Fruit fly (Drosophila melanogaster) whole organism, embryonic: ENCODE results near the gene CheB38b.

ENCODE experiments used
- Atf6 ChIP-seq: fragments of 200-800 bp; sonication (Bioruptor generic); IDR thresholded peaks from 2 replicates; pipeline ENCODE4 v1.3.6; 2022; ENCODE audit warnings: missing biosample characterization, missing genetic modification characterization
- CG10209 ChIP-seq: fragments of 200-800 bp; sonication (Bioruptor generic); optimal IDR thresholded peaks from 3 replicates; lab custom pipeline; 2017; ENCODE audit warnings: missing biosample characterization, mild to moderate bottlenecking, missing genetic modification characterization, missing genetic modification reagents
- CG11695 ChIP-seq: fragments of 200-800 bp; sonication (Bioruptor generic); IDR thresholded peaks from 3 replicates; pipeline ENCODE4 v1.3.6; 2022; ENCODE audit warnings: missing biosample characterization, missing genetic modification characterization
- CG12659 ChIP-seq: fragments of 200-800 bp; sonication (Bioruptor generic); optimal IDR thresholded peaks from 3 replicates; lab custom pipeline; 2017; ENCODE audit warnings: mild to moderate bottlenecking, missing biosample characterization, missing genetic modification reagents, missing genetic modification characterization
- CG15073 ChIP-seq: fragments of 200-800 bp; sonication (Bioruptor generic); optimal IDR thresholded peaks from 2 replicates; lab custom pipeline; 2016; ENCODE audit warnings: missing biosample characterization, missing genetic modification characterization
- CG15479 ChIP-seq: fragments of 200-800 bp; sonication (Bioruptor generic); optimal IDR thresholded peaks from 3 replicates; lab custom pipeline; 2019; ENCODE audit warnings: missing biosample characterization, mild to moderate bottlenecking, missing genetic modification characterization, moderate library complexity
- CG17328 ChIP-seq: fragments of 200-800 bp; sonication (Bioruptor generic); IDR thresholded peaks from 2 replicates; pipeline ENCODE4 v1.3.6; 2022; ENCODE audit warnings: missing biosample characterization, missing genetic modification characterization
- CG1832 ChIP-seq: fragments of 200-800 bp; sonication (Bioruptor generic); optimal IDR thresholded peaks from 2 replicates; lab custom pipeline; 2017; ENCODE audit warnings: missing biosample characterization, mild to moderate bottlenecking, missing genetic modification characterization, inconsistent platforms
- CG18599 ChIP-seq: fragments of 200-800 bp; sonication (Bioruptor generic); optimal IDR thresholded peaks from 3 replicates; lab custom pipeline; 2017; ENCODE audit warnings: missing biosample characterization, missing genetic modification characterization, mild to moderate bottlenecking, moderate library complexity, missing genetic modification reagents
- CG2712 ChIP-seq: fragments of 200-800 bp; optimal IDR thresholded peaks from 3 replicates; lab custom pipeline; 2019; ENCODE audit warnings: missing biosample characterization, mild to moderate bottlenecking, missing genetic modification characterization, moderate library complexity
- CG31388 ChIP-seq: fragments of 200-800 bp; sonication (Bioruptor generic); optimal IDR thresholded peaks from 2 replicates; lab custom pipeline; 2016; ENCODE audit warnings: missing biosample characterization, missing genetic modification characterization
- CG32772 ChIP-seq: fragments of 200-800 bp; sonication (Bioruptor generic); IDR thresholded peaks from 2 replicates; pipeline ENCODE4 v1.3.6; 2022; ENCODE audit warnings: missing biosample characterization, missing genetic modification characterization
- CG33213 ChIP-seq: fragments of 200-800 bp; sonication (Bioruptor generic); optimal IDR thresholded peaks from 3 replicates; lab custom pipeline; 2016; ENCODE audit warnings: missing biosample characterization, missing genetic modification characterization
- CG3995 ChIP-seq: fragments of 200-800 bp; sonication (Bioruptor generic); optimal IDR thresholded peaks from 3 replicates; lab custom pipeline; 2016; ENCODE audit warnings: missing biosample characterization, missing genetic modification characterization
- CG4360 ChIP-seq: fragments of 200-800 bp; sonication (Bioruptor generic); IDR thresholded peaks from 2 replicates; pipeline ENCODE4 v1.3.6; 2022; ENCODE audit warnings: missing biosample characterization, missing genetic modification characterization
- CG4730 ChIP-seq: fragments of 200-800 bp; sonication (Bioruptor generic); IDR thresholded peaks from 2 replicates; pipeline ENCODE4 v1.3.6; 2022; ENCODE audit warnings: missing biosample characterization, missing genetic modification characterization
- D19A ChIP-seq: fragments of 200-800 bp; optimal IDR thresholded peaks from 3 replicates; lab custom pipeline; 2019; ENCODE audit warnings: missing biosample characterization, mild to moderate bottlenecking, missing genetic modification characterization, moderate library complexity
- HLH4C ChIP-seq: fragments of 200-800 bp; sonication (Bioruptor generic); IDR thresholded peaks from 3 replicates; pipeline ENCODE4 v1.3.6; 2022; ENCODE audit warnings: missing biosample characterization, missing genetic modification characterization; ENCODE audit not compliant: partially characterized antibody
- HLHmδ ChIP-seq: fragments of 200-800 bp; sonication (Bioruptor generic); optimal IDR thresholded peaks from 2 replicates; lab custom pipeline; 2018; ENCODE audit warnings: missing biosample characterization, mild to moderate bottlenecking, missing genetic modification characterization, moderate library complexity
- Hr78 ChIP-seq, 2 experiments: fragments of 200-800 bp in 1 of 2; fragments of >200 bp in 1 of 2; sonication (Bioruptor generic) in 1 of 2; optimal IDR thresholded peaks; 2 replicates each; lab custom pipeline; 2017 to 2019; ENCODE audit warnings: missing biosample characterization in 2 of 2, missing genetic modification characterization in 2 of 2, mild to moderate bottlenecking in 1 of 2, moderate library complexity in 1 of 2
- Kr ChIP-seq: fragments of 200-800 bp; sonication (Bioruptor generic); optimal IDR thresholded peaks from 2 replicates; lab custom pipeline; 2017; ENCODE audit warnings: missing biosample characterization, mild to moderate bottlenecking, missing genetic modification characterization
- NFAT ChIP-seq: fragments of 200-800 bp; sonication (Bioruptor generic); IDR thresholded peaks from 2 replicates; pipeline ENCODE4 v1.3.6; 2022; ENCODE audit warnings: missing biosample characterization, missing genetic modification characterization
- Opbp ChIP-seq: fragments of 200-800 bp; sonication (Bioruptor generic); IDR thresholded peaks from 3 replicates; pipeline ENCODE4 v1.3.6; 2022; ENCODE audit warnings: missing biosample characterization, missing genetic modification characterization; ENCODE audit not compliant: partially characterized antibody
- PHDP ChIP-seq: fragments of 200-800 bp; sonication (Bioruptor generic); optimal IDR thresholded peaks from 3 replicates; lab custom pipeline; 2018; ENCODE audit warnings: missing biosample characterization, mild to moderate bottlenecking, missing genetic modification characterization, moderate library complexity
- Poxn ChIP-seq: fragments of 200-800 bp; sonication (Bioruptor generic); IDR thresholded peaks from 2 replicates; pipeline ENCODE4 v1.3.6; 2022; ENCODE audit warnings: missing biosample characterization, missing genetic modification characterization
- Rfx ChIP-seq: fragments of 200-800 bp; sonication (Bioruptor generic); IDR thresholded peaks from 2 replicates; pipeline ENCODE4 v1.3.6; 2022; ENCODE audit warnings: missing biosample characterization, missing genetic modification characterization
- Sox102F ChIP-seq: fragments of 200-800 bp; sonication (Bioruptor generic); optimal IDR thresholded peaks from 2 replicates; lab custom pipeline; 2018; ENCODE audit warnings: missing biosample characterization, mild to moderate bottlenecking, missing genetic modification characterization, moderate library complexity
- ab ChIP-seq: fragments of 200-800 bp; sonication (Bioruptor generic); optimal IDR thresholded peaks from 2 replicates; lab custom pipeline; 2016; ENCODE audit warnings: missing biosample characterization, missing genetic modification characterization
- cas ChIP-seq: fragments of 200-800 bp; sonication (Bioruptor generic); IDR thresholded peaks from 2 replicates; pipeline ENCODE4 v1.3.6; 2022; ENCODE audit warnings: missing biosample characterization, missing genetic modification characterization
- crc ChIP-seq: fragments of 200-800 bp; sonication (Bioruptor generic); optimal IDR thresholded peaks from 2 replicates; lab custom pipeline; 2016; ENCODE audit warnings: missing biosample characterization, missing genetic modification characterization
- crp ChIP-seq, 2 experiments: fragments of 200-800 bp; sonication (Bioruptor generic); optimal IDR thresholded peaks; 2 replicates in 1 of 2; 3 replicates in 1 of 2; lab custom pipeline; 2017; ENCODE audit warnings: missing biosample characterization in 2 of 2, missing genetic modification characterization in 2 of 2, mild to moderate bottlenecking in 1 of 2, moderate library complexity in 1 of 2
- eve ChIP-seq, 2 experiments: fragments of >200 bp; optimal IDR thresholded peaks; 2 replicates each; lab custom pipeline; 2017; ENCODE audit warnings: missing biosample characterization in 2 of 2, missing genetic modification characterization in 2 of 2
- grau ChIP-seq: fragments of 200-800 bp; optimal IDR thresholded peaks from 3 replicates; lab custom pipeline; 2019; ENCODE audit warnings: missing biosample characterization, mild to moderate bottlenecking, missing genetic modification characterization, moderate library complexity
- ind ChIP-seq: fragments of 200-800 bp; sonication (Bioruptor generic); optimal IDR thresholded peaks from 3 replicates; lab custom pipeline; 2016; ENCODE audit warnings: missing biosample characterization, missing genetic modification characterization
- jigr1 ChIP-seq: fragments of 200-800 bp; sonication (Bioruptor generic); IDR thresholded peaks from 3 replicates; pipeline ENCODE4 v1.3.6; 2022; ENCODE audit warnings: missing biosample characterization, missing genetic modification characterization
- kay ChIP-seq: fragments of 200-800 bp; sonication (Bioruptor generic); optimal IDR thresholded peaks from 2 replicates; lab custom pipeline; 2016; ENCODE audit warnings: missing biosample characterization, missing genetic modification characterization
- ken ChIP-seq: fragments of 200-800 bp; sonication (Bioruptor generic); IDR thresholded peaks from 3 replicates; pipeline ENCODE4 v1.3.6; 2022; ENCODE audit warnings: missing biosample characterization, missing genetic modification characterization
- lilli ChIP-seq: fragments of 200-800 bp; sonication (Bioruptor generic); optimal IDR thresholded peaks from 3 replicates; lab custom pipeline; 2016; ENCODE audit warnings: missing biosample characterization, missing genetic modification characterization
- nau ChIP-seq: fragments of 200-800 bp; sonication (Bioruptor generic); optimal IDR thresholded peaks from 3 replicates; lab custom pipeline; 2017; ENCODE audit warnings: missing biosample characterization, mild to moderate bottlenecking, missing genetic modification characterization, missing genetic modification reagents
- otp ChIP-seq: fragments of 200-800 bp; sonication (Bioruptor generic); IDR thresholded peaks from 3 replicates; pipeline ENCODE4, ENCODE4 v1.3.6; 2022; ENCODE audit warnings: missing biosample characterization, missing genetic modification characterization
- peb ChIP-seq: fragments of 200-800 bp; sonication (Bioruptor generic); IDR thresholded peaks from 2 replicates; pipeline ENCODE4 v1.3.6; 2022; ENCODE audit warnings: missing biosample characterization, missing genetic modification characterization
- pnt ChIP-seq: fragments of 200-800 bp; sonication (Bioruptor generic); optimal IDR thresholded peaks from 3 replicates; lab custom pipeline; 2016; ENCODE audit warnings: missing biosample characterization, missing genetic modification characterization
- pros ChIP-seq: fragments of 200-800 bp; sonication (Bioruptor generic); optimal IDR thresholded peaks from 3 replicates; lab custom pipeline; 2019; ENCODE audit warnings: missing biosample characterization, mild to moderate bottlenecking, missing genetic modification characterization, moderate library complexity
- rib ChIP-seq: fragments of 200-800 bp; sonication (Bioruptor generic); IDR thresholded peaks from 2 replicates; pipeline ENCODE4 v1.3.6; 2022; ENCODE audit warnings: missing biosample characterization, missing genetic modification characterization
- scrt ChIP-seq: fragments of 200-800 bp; sonication (Bioruptor generic); optimal IDR thresholded peaks from 2 replicates; lab custom pipeline; 2018; ENCODE audit warnings: missing biosample characterization, mild to moderate bottlenecking, missing genetic modification characterization, moderate library complexity
- slou ChIP-seq: fragments of 200-800 bp; sonication (Bioruptor generic); optimal IDR thresholded peaks from 3 replicates; lab custom pipeline; 2016; ENCODE audit warnings: missing biosample characterization, missing genetic modification characterization
- stc ChIP-seq: fragments of 200-800 bp; sonication (Bioruptor generic); IDR thresholded peaks from 2 replicates; pipeline ENCODE4 v1.3.6; 2022; ENCODE audit warnings: missing biosample characterization, missing genetic modification characterization
- tin ChIP-seq: fragments of 200-800 bp; sonication (Bioruptor generic); optimal IDR thresholded peaks from 3 replicates; lab custom pipeline; 2016; ENCODE audit warnings: missing biosample characterization, missing genetic modification characterization
- ttk ChIP-seq: fragments of 200-800 bp; sonication (Bioruptor generic); IDR thresholded peaks from 2 replicates; pipeline ENCODE4 v2.1.2; 2022; ENCODE audit warnings: missing biosample characterization, missing genetic modification characterization
- zf30C ChIP-seq: fragments of 200-800 bp; sonication (Bioruptor generic); optimal IDR thresholded peaks from 3 replicates; lab custom pipeline; 2018; ENCODE audit warnings: missing biosample characterization, mild to moderate bottlenecking, missing genetic modification characterization

Gene CheB38b

dm6 chr2L:20822489-20823195 lies 5.6 kb upstream of the CheB38b start, which contains the start of gene CG9331 (continued):
- TF ChIP-seq CG33213 (GFP tag; lab: Kevin White, UChicago), result no peak
- no peak for TF ChIP-seq NFAT (GFP tag; lab: Robert Waterston, UW)
- no peak for TF ChIP-seq Poxn (GFP tag; lab: Robert Waterston, UW)
- TF ChIP-seq CG4360 (GFP tag; lab: Robert Waterston, UW), result peak; percentile 59
- peak; percentile 61 for TF ChIP-seq HLHmδ
- no peak for TF ChIP-seq jigr1 (GFP tag; lab: Robert Waterston, UW)
- peak; percentile 3 for TF ChIP-seq zf30C (GFP tag; lab: Kevin White, UChicago)
- TF ChIP-seq D19A, result no peak
- TF ChIP-seq Kr (GFP tag; lab: Kevin White, UChicago), result no peak
- peak; percentile 54 for TF ChIP-seq grau (tag; lab: Kevin White, UChicago)
- TF ChIP-seq eve (GFP tag; optimal IDR thresholded peaks at IDR 0.05; lab: Kevin White, UChicago), result peak in 1 of 2 experiments; percentile 62
- TF ChIP-seq otp, result 0 out of 3 replicates have a peak, but pooled peaks have one; percentile 30
- no peak for TF ChIP-seq ab (GFP tag; lab: Kevin White, UChicago)
- peak; percentile 65; the same call in 2 of the 3 replicates for TF ChIP-seq Opbp (GFP tag; lab: Robert Waterston, UW)
- TF ChIP-seq Atf6, result no peak
- TF ChIP-seq scrt (GFP tag; lab: Kevin White, UChicago), result no peak
- no peak for TF ChIP-seq pnt (GFP tag; lab: Kevin White, UChicago)
- no peak for TF ChIP-seq CG2712 (tag; lab: Kevin White, UChicago)
- no peak for TF ChIP-seq CG3995
- TF ChIP-seq Sox102F (GFP tag; lab: Kevin White, UChicago), result peak; percentile 0
- peak; percentile 24 for TF ChIP-seq nau (GFP tag; lab: Kevin White, UChicago)
- TF ChIP-seq kay (GFP tag; lab: Kevin White, UChicago), result peak; percentile 47
- TF ChIP-seq ttk (GFP tag; lab: Robert Waterston, UW), result no peak
- peak; percentile 48; the same call in 1 of the 3 replicates for TF ChIP-seq HLH4C (GFP tag; lab: Robert Waterston, UW)
- 0 out of 2 replicates have a peak, but pooled peaks have one; percentile 12 for TF ChIP-seq stc (GFP tag; lab: Robert Waterston, UW)
- peak; percentile 58 for TF ChIP-seq CG10209 (GFP tag; lab: Kevin White, UChicago)
- TF ChIP-seq tin (GFP tag; lab: Kevin White, UChicago), result no peak
- TF ChIP-seq CG31388, result no peak
- no peak for TF ChIP-seq lilli
- no peak for TF ChIP-seq Hr78 (GFP tag; optimal IDR thresholded peaks at IDR 0.05; lab: Kevin White, UChicago)
- TF ChIP-seq ind (GFP tag; lab: Kevin White, UChicago), result no peak

DNA sequence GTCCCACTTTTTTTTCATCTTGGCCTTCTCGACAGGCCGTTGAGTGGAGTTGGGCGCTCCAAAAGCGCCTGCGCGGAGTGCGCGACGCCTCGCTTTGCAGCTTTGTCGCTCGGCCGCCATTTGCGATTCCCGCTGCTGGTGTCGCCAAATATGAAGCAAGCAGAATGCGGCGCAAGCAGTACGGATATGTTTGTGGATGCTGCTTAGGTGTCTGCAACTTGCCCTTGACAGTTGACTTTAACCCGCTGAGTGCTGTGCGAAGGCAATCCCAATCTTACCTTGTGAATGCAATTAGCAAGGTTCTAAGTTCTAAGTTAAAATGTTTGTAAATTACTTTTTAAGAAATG lies 4.9 kb upstream of the CheB38b start:
- TF ChIP-seq crp (GFP tag; optimal IDR thresholded peaks at IDR 0.05; lab: Kevin White, UChicago), result no peak
- TF ChIP-seq CG11695 (GFP tag; lab: Robert Waterston, UW), result no peak
- TF ChIP-seq rib (GFP tag; lab: Robert Waterston, UW), result peak; percentile 39
- no peak for TF ChIP-seq crc (GFP tag; lab: Kevin White, UChicago)
- no peak for TF ChIP-seq CG15073 (GFP tag; lab: Kevin White, UChicago)
- TF ChIP-seq CG4730, result no peak
- TF ChIP-seq grau (tag; lab: Kevin White, UChicago), result no peak
- TF ChIP-seq cas, result no peak
- no peak for TF ChIP-seq PHDP (tag; lab: Kevin White, UChicago)
- 0 out of 3 replicates have a peak, but pooled peaks have one; percentile 7 for TF ChIP-seq ken
- TF ChIP-seq CG18599, result no peak
- TF ChIP-seq CG15479 (GFP tag; lab: Kevin White, UChicago), result no peak
- TF ChIP-seq peb (GFP tag; lab: Robert Waterston, UW), result no peak
- no peak for TF ChIP-seq CG1832 (GFP tag; lab: Kevin White, UChicago)
- no peak for TF ChIP-seq Rfx (GFP tag; lab: Robert Waterston, UW)
- TF ChIP-seq pros (GFP tag; lab: Kevin White, UChicago), result peak; percentile 34
- no peak for TF ChIP-seq CG17328
- no peak for TF ChIP-seq tin (GFP tag; lab: Kevin White, UChicago)
- no peak for TF ChIP-seq CG32772 (GFP tag; lab: Robert Waterston, UW)
- no peak for TF ChIP-seq slou (GFP tag; lab: Kevin White, UChicago)
- no peak for TF ChIP-seq CG12659 (GFP tag; lab: Kevin White, UChicago)
